Fruit fly (Drosophila melanogaster) whole organism, pupa: ENCODE data around the gene CG10479.

Experiments used
- CG13204 ChIP-seq: fragments of 200-800 bp; sonication (Bioruptor generic); optimal IDR thresholded peaks from 2 replicates; lab custom pipeline; 2018; ENCODE audit warnings: missing biosample characterization, mild to moderate bottlenecking, missing genetic modification characterization, moderate library complexity
- EcR ChIP-seq: fragments of 200-800 bp; sonication (Bioruptor generic); optimal IDR thresholded peaks from 3 replicates; lab custom pipeline; 2019; ENCODE audit warnings: missing biosample characterization, missing genetic modification characterization, mild to moderate bottlenecking, moderate library complexity, missing genetic modification reagents
- gl ChIP-seq: fragments of 200-800 bp; sonication (Bioruptor generic); optimal IDR thresholded peaks from 2 replicates; lab custom pipeline; 2018; ENCODE audit warnings: missing biosample characterization, mild to moderate bottlenecking, missing genetic modification characterization

DNA sequence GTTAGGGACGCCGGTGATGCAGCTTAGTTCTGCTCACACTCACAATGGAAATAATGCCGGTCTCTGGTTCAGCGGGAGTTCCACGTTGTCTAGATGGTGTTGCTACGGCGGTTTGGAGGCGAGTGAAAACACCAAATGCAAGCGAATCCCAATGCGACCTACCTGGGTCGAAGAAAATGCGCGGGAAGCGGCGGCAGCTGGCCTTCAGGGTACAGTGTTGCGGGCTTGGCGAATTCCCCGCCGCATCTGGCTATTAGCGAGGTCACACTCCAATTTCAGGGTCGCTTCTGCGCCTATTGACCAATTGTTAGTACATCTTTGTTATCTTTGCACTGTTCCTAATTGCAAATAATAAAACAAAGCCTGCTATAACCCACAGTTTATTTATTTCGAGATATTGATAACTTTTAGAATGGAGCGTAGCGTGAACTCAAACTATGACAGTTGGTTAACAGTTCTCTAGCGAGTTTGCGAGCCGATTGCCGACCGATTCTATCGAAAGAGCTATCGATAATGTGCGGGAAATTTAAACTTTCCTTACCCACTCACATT, 43.4 kb downstream of the CG10479 start, which contains the start of gene Rcc1:
- TF ChIP-seq CG13204 (GFP tag; lab: Kevin White, UChicago) (no peak), gl (tag; lab: Kevin White, UChicago) (no peak), EcR (no peak)
